Worm (Caenorhabditis elegans) whole organism, young adult: ENCODE data around the gene prp-18.

Experiments used
- B0261.1 ChIP-seq: sonication (generic microtip); optimal IDR thresholded peaks from 2 replicates; lab custom pipeline; 2016; ENCODE audit warnings: mild to moderate bottlenecking, missing genetic modification characterization, moderate library complexity, missing compliant biosample characterization
- D2030.7 ChIP-seq: fragments of 200-800 bp; sonication (Bioruptor generic); IDR thresholded peaks from 2 replicates; pipeline ENCODE4 v1.3.6; 2022; ENCODE audit warnings: missing genetic modification reagents, missing genetic modification characterization, missing compliant biosample characterization
- F22D6.2 ChIP-seq: sonication (generic microtip); optimal IDR thresholded peaks from 2 replicates; lab custom pipeline; 2016; ENCODE audit warnings: mild to moderate bottlenecking, missing genetic modification characterization, missing compliant biosample characterization
- F23B12.7 ChIP-seq: sonication (generic microtip); optimal IDR thresholded peaks from 2 replicates; lab custom pipeline; 2017; ENCODE audit warnings: missing genetic modification characterization, mild to moderate bottlenecking, missing compliant biosample characterization, antibody characterized with exemption, moderate library complexity; ENCODE audit not compliant: insufficient read depth
- F33H1.4 ChIP-seq: fragments of 200-800 bp; sonication (Bioruptor generic); IDR thresholded peaks from 2 replicates; pipeline ENCODE4 v1.3.6; 2022; ENCODE audit warnings: missing genetic modification reagents, missing genetic modification characterization, missing compliant biosample characterization
- F49E8.2 ChIP-seq: sonication (generic microtip); optimal IDR thresholded peaks from 3 replicates; lab custom pipeline; 2017; ENCODE audit warnings: missing genetic modification characterization, mild to moderate bottlenecking, missing compliant biosample characterization, antibody characterized with exemption, moderate library complexity; ENCODE audit not compliant: insufficient read depth
- T26A5.8 ChIP-seq: sonication (generic microtip); optimal IDR thresholded peaks from 2 replicates; lab custom pipeline; 2016; ENCODE audit warnings: missing genetic modification characterization, missing compliant biosample characterization
- Y53F4B.3 ChIP-seq: fragments of 200-800 bp; sonication (Bioruptor generic); IDR thresholded peaks from 2 replicates; pipeline ENCODE4 v1.3.6; 2022; ENCODE audit warnings: missing genetic modification reagents, missing genetic modification characterization, missing compliant biosample characterization
- Y53G8AR.9 ChIP-seq: fragments of 200-800 bp; sonication (Bioruptor generic); conservative IDR thresholded peaks from 2 replicates; pipeline ENCODE4 v1.3.6; 2022; ENCODE audit warnings: missing genetic modification reagents, missing genetic modification characterization, missing compliant biosample characterization
- Y67H2A.10 ChIP-seq: fragments of 200-800 bp; sonication (Bioruptor generic); conservative IDR thresholded peaks from 2 replicates; pipeline ENCODE4 v1.3.6; 2022; ENCODE audit warnings: missing genetic modification reagents, missing genetic modification characterization, missing compliant biosample characterization
- Y95B8A.8 ChIP-seq: fragments of 200-800 bp; sonication (Bioruptor generic); IDR thresholded peaks from 2 replicates; pipeline ENCODE4 v1.3.6; 2022; ENCODE audit warnings: missing genetic modification reagents, missing genetic modification characterization, missing compliant biosample characterization
- ama-1 ChIP-seq, 3 experiments: fragments of 150-350 bp in 1 of 3; sonication (generic microtip) in 2 of 3; optimal IDR thresholded peaks; 2 replicates each; lab custom pipeline; 2014 to 2018; ENCODE audit warnings: missing biosample characterization in 2 of 3, missing genetic modification characterization in 2 of 3, missing genetic modification reagents in 2 of 3
- aptf-3 ChIP-seq: fragments of 200-800 bp; sonication (Bioruptor generic); IDR thresholded peaks from 2 replicates; pipeline ENCODE4 v1.3.6; 2022; ENCODE audit warnings: missing genetic modification characterization, missing compliant biosample characterization
- attf-5 ChIP-seq: fragments of 200-800 bp; sonication (Bioruptor generic); optimal IDR thresholded peaks from 2 replicates; lab custom pipeline; 2018; ENCODE audit warnings: mild to moderate bottlenecking, missing genetic modification characterization, missing compliant biosample characterization
- ceh-58 ChIP-seq: fragments of 200-800 bp; sonication (Bioruptor generic); IDR thresholded peaks from 2 replicates; pipeline ENCODE4 v1.3.6; 2022; ENCODE audit warnings: missing genetic modification characterization, missing compliant biosample characterization
- ceh-91 ChIP-seq: fragments of 200-800 bp; sonication (Bioruptor generic); IDR thresholded peaks from 2 replicates; pipeline ENCODE4 v1.3.6; 2022; ENCODE audit warnings: missing genetic modification reagents, missing genetic modification characterization, missing compliant biosample characterization
- dox-1 ChIP-seq: fragments of 200-800 bp; sonication (Bioruptor generic); IDR thresholded peaks from 2 replicates; pipeline ENCODE4 v1.3.6; 2022; ENCODE audit warnings: missing genetic modification reagents, missing genetic modification characterization, missing compliant biosample characterization
- dpl-1 ChIP-seq: fragments of 150-350 bp; optimal IDR thresholded peaks from 2 replicates; lab custom pipeline; 2014; ENCODE audit warnings: missing biosample characterization, missing genetic modification reagents, missing genetic modification characterization
- egl-18 ChIP-seq: fragments of 200-800 bp; sonication (Bioruptor generic); IDR thresholded peaks from 2 replicates; pipeline ENCODE4 v1.3.6; 2022; ENCODE audit warnings: missing genetic modification reagents, missing genetic modification characterization, missing compliant biosample characterization
- egrh-3 ChIP-seq: fragments of 200-800 bp; sonication (Bioruptor generic); IDR thresholded peaks from 2 replicates; pipeline ENCODE4 v1.3.6; 2022; ENCODE audit warnings: missing genetic modification reagents, missing genetic modification characterization, missing compliant biosample characterization
- gei-17 ChIP-seq: fragments of 200-800 bp; sonication (Bioruptor generic); optimal IDR thresholded peaks from 2 replicates; lab custom pipeline; 2018; ENCODE audit warnings: mild to moderate bottlenecking, missing genetic modification characterization, missing compliant biosample characterization
- him-1 ChIP-seq: sonication (generic microtip); optimal IDR thresholded peaks from 2 replicates; lab custom pipeline; 2016; ENCODE audit warnings: missing genotype, missing genetic modification reagents, missing genetic modification characterization, missing compliant biosample characterization
- hmg-1.2 ChIP-seq: fragments of 200-800 bp; sonication (Bioruptor generic); IDR thresholded peaks from 2 replicates; pipeline ENCODE4 v1.3.6; 2022; ENCODE audit warnings: missing genetic modification reagents, missing genetic modification characterization, missing compliant biosample characterization
- hsf-1 ChIP-seq: fragments of 200-800 bp; sonication (Bioruptor generic); IDR thresholded peaks from 2 replicates; pipeline ENCODE4 v1.3.6; 2022; ENCODE audit warnings: missing genetic modification reagents, missing genetic modification characterization, missing compliant biosample characterization
- lag-1 ChIP-seq: fragments of 200-800 bp; sonication (Bioruptor generic); IDR thresholded peaks from 2 replicates; pipeline ENCODE4 v1.3.6; 2022; ENCODE audit warnings: missing genetic modification reagents, missing genetic modification characterization, missing compliant biosample characterization
- let-526 ChIP-seq: fragments of 200-800 bp; sonication (Bioruptor generic); IDR thresholded peaks from 2 replicates; pipeline ENCODE4 v1.3.6; 2022; ENCODE audit warnings: missing genetic modification reagents, missing genetic modification characterization, missing compliant biosample characterization
- let-607 ChIP-seq, 2 experiments: fragments of 200-800 bp in 1 of 2; sonication (Bioruptor generic) in 1 of 2; sonication (generic microtip) in 1 of 2; optimal IDR thresholded peaks; 2 replicates each; lab custom pipeline; 2016 to 2018; ENCODE audit warnings: mild to moderate bottlenecking in 2 of 2, missing compliant biosample characterization in 2 of 2, missing genetic modification characterization in 2 of 2, moderate library complexity in 2 of 2, missing genotype in 1 of 2
- lsl-1 ChIP-seq: fragments of 200-800 bp; sonication (Bioruptor generic); optimal IDR thresholded peaks from 2 replicates; lab custom pipeline; 2018; ENCODE audit warnings: mild to moderate bottlenecking, missing genetic modification characterization, moderate library complexity, missing compliant biosample characterization
- lsy-27 ChIP-seq: sonication (generic microtip); optimal IDR thresholded peaks from 2 replicates; lab custom pipeline; 2017; ENCODE audit warnings: missing genetic modification characterization, mild to moderate bottlenecking, missing compliant biosample characterization, antibody characterized with exemption, missing genotype, borderline replicate concordance; ENCODE audit not compliant: insufficient read depth
- madf-6 ChIP-seq: fragments of 200-800 bp; sonication (Bioruptor generic); IDR thresholded peaks from 2 replicates; pipeline ENCODE4 v1.3.6; 2022; ENCODE audit warnings: missing genetic modification reagents, missing genetic modification characterization, missing compliant biosample characterization
- madf-8 ChIP-seq: fragments of 200-800 bp; sonication (Bioruptor generic); conservative IDR thresholded peaks from 2 replicates; pipeline ENCODE4 v1.3.6; 2022; ENCODE audit warnings: missing genetic modification reagents, missing genetic modification characterization, missing compliant biosample characterization
- mcd-1 ChIP-seq: fragments of 200-800 bp; sonication (Bioruptor generic); IDR thresholded peaks from 2 replicates; pipeline ENCODE4 v1.3.6; 2022; ENCODE audit warnings: missing genetic modification reagents, missing genetic modification characterization, missing compliant biosample characterization
- mel-28 ChIP-seq: sonication (generic microtip); optimal IDR thresholded peaks from 2 replicates; lab custom pipeline; 2016; ENCODE audit warnings: borderline replicate concordance, mild to moderate bottlenecking, missing genetic modification characterization, missing compliant biosample characterization
- mxl-1 ChIP-seq: sonication (generic microtip); optimal IDR thresholded peaks from 2 replicates; lab custom pipeline; 2016; ENCODE audit warnings: missing genetic modification characterization, missing compliant biosample characterization
- nfya-2 ChIP-seq: fragments of 200-800 bp; sonication (Bioruptor generic); IDR thresholded peaks from 2 replicates; pipeline ENCODE4 v1.3.6; 2022; ENCODE audit warnings: missing genetic modification reagents, missing genetic modification characterization, missing compliant biosample characterization
- nhr-120 ChIP-seq: fragments of 200-800 bp; sonication (Bioruptor generic); IDR thresholded peaks from 2 replicates; pipeline ENCODE4 v1.3.6; 2022; ENCODE audit warnings: missing genetic modification characterization, missing compliant biosample characterization
- nhr-80 ChIP-seq: sonication (generic microtip); optimal IDR thresholded peaks from 2 replicates; lab custom pipeline; 2016; ENCODE audit warnings: missing genetic modification characterization, missing compliant biosample characterization
- rcor-1 ChIP-seq: fragments of 200-800 bp; sonication (Bioruptor generic); IDR thresholded peaks from 2 replicates; pipeline ENCODE4 v1.3.6; 2022; ENCODE audit warnings: missing genetic modification reagents, missing genetic modification characterization, missing compliant biosample characterization
- repo-1 ChIP-seq: sonication (generic microtip); optimal IDR thresholded peaks from 2 replicates; lab custom pipeline; 2017; ENCODE audit warnings: mild to moderate bottlenecking, missing genetic modification characterization, missing compliant biosample characterization
- sea-2 ChIP-seq: fragments of 200-800 bp; sonication (Bioruptor generic); IDR thresholded peaks from 2 replicates; pipeline ENCODE4 v1.3.6; 2022; ENCODE audit warnings: missing genetic modification characterization, missing compliant biosample characterization
- snpc-1.3 ChIP-seq: sonication (generic microtip); optimal IDR thresholded peaks from 2 replicates; lab custom pipeline; 2017; ENCODE audit warnings: missing genetic modification characterization, mild to moderate bottlenecking, missing compliant biosample characterization, antibody characterized with exemption, moderate library complexity, missing genotype, missing genetic modification reagents; ENCODE audit not compliant: insufficient read depth
- snpc-3.4 ChIP-seq: sonication (generic microtip); optimal IDR thresholded peaks from 2 replicates; lab custom pipeline; 2017; ENCODE audit warnings: missing genetic modification characterization, mild to moderate bottlenecking, missing compliant biosample characterization, antibody characterized with exemption, moderate library complexity, missing genotype, missing genetic modification reagents
- snpc-4 ChIP-seq, 5 experiments: fragments of 150-350 bp in 1 of 5; sonication (generic microtip) in 4 of 5; optimal IDR thresholded peaks; 2 replicates each; lab custom pipeline; 2014 to 2018; ENCODE audit warnings: missing genetic modification characterization in 5 of 5, missing biosample characterization in 3 of 5, antibody characterized with exemption in 2 of 5, mild to moderate bottlenecking in 2 of 5, missing compliant biosample characterization in 2 of 5, missing genotype in 2 of 5, moderate library complexity in 2 of 5, missing genetic modification reagents in 1 of 5
- sptf-2 ChIP-seq: fragments of 200-800 bp; sonication (Bioruptor generic); optimal IDR thresholded peaks from 2 replicates; lab custom pipeline; 2018; ENCODE audit warnings: mild to moderate bottlenecking, missing genetic modification characterization, missing compliant biosample characterization
- unc-130 ChIP-seq: sonication (generic microtip); optimal IDR thresholded peaks from 2 replicates; lab custom pipeline; 2016; ENCODE audit warnings: missing genetic modification reagents, missing genetic modification characterization, missing compliant biosample characterization
- xnd-1 ChIP-seq: sonication (generic microtip); optimal IDR thresholded peaks from 2 replicates; lab custom pipeline; 2016; ENCODE audit warnings: missing genotype, missing genetic modification reagents, missing genetic modification characterization, missing compliant biosample characterization

prp-18 gene

ce11 chrIV:9884257-9884656 is at the start of gene prp-18, which contains the start of gene mccc-1:
TSS of gene prp-18 (minus strand) at chrIV:9884383.
TSS of gene mccc-1 (plus strand) at chrIV:9884570.
- TF ChIP-seq gei-17 (GFP tag; lab: Kevin White, UChicago) (no peak), snpc-1.3 (tag; lab: Kevin White, UChicago) (peak; percentile 16), F49E8.2 (tag; lab: Kevin White, UChicago) (peak; percentile 12), repo-1 (tag; lab: Kevin White, UChicago) (no peak), mxl-1 (no peak), egrh-3 (GFP tag; lab: Robert Waterston, UW) (no peak), xnd-1 (tag; lab: Kevin White, UChicago) (no peak), hsf-1 (no peak), sptf-2 (GFP tag; lab: Kevin White, UChicago) (no peak), B0261.1 (tag; lab: Kevin White, UChicago) (no peak), ceh-58 (GFP tag; lab: Robert Waterston, UW) (no peak), Y53F4B.3 (GFP tag; lab: Robert Waterston, UW) (no peak), ceh-91 (GFP tag; lab: Robert Waterston, UW) (no peak), D2030.7 (no peak; the same call in 1 of the 2 replicates), Y95B8A.8 (no peak), hmg-1.2 (GFP tag; lab: Robert Waterston, UW) (peak; percentile 77; the same call in 1 of the 2 replicates), lag-1 (GFP tag; lab: Robert Waterston, UW) (no peak), him-1 (tag; lab: Kevin White, UChicago) (peak; percentile 23), Y67H2A.10 (GFP tag; lab: Robert Waterston, UW) (no peak), ama-1 (optimal IDR thresholded peaks at IDR 0.05; lab: Kevin White, UChicago) (no peak), ama-1 (GFP tag; optimal IDR thresholded peaks at IDR 0.05; lab: Kevin White, UChicago) (no peak), egl-18 (GFP tag; lab: Robert Waterston, UW) (no peak), let-607 (tag; optimal IDR thresholded peaks at IDR 0.05; lab: Kevin White, UChicago) (no peak), snpc-4 (GFP tag; optimal IDR thresholded peaks at IDR 0.05; lab: Kevin White, UChicago) (no peak), snpc-4 (tag; optimal IDR thresholded peaks at IDR 0.05; lab: Kevin White, UChicago) (peak in 2 of 4 experiments; percentile 35 to 44), dox-1 (GFP tag; lab: Robert Waterston, UW) (peak; percentile 50; the same call in 1 of the 2 replicates), sea-2 (GFP tag; lab: Robert Waterston, UW) (no peak), attf-5 (GFP tag; lab: Kevin White, UChicago) (peak; percentile 25), lsl-1 (peak; percentile 40), F33H1.4 (peak; percentile 47; the same call in 1 of the 2 replicates), nhr-120 (GFP tag; lab: Robert Waterston, UW) (no peak), mcd-1 (GFP tag; lab: Robert Waterston, UW) (peak; percentile 89), nfya-2 (no peak), madf-6 (GFP tag; lab: Robert Waterston, UW) (peak; percentile 23; the same call in 1 of the 2 replicates), madf-8 (GFP tag; lab: Robert Waterston, UW) (no peak), unc-130 (GFP tag; lab: Kevin White, UChicago) (peak; percentile 2), rcor-1 (GFP tag; lab: Robert Waterston, UW) (peak; percentile 37; the same call in 1 of the 2 replicates), lsy-27 (tag; lab: Kevin White, UChicago) (no peak), aptf-3 (GFP tag; lab: Robert Waterston, UW) (no peak), T26A5.8 (tag; lab: Kevin White, UChicago) (no peak), nhr-80 (tag; lab: Kevin White, UChicago) (peak; percentile 33), F22D6.2 (tag; lab: Kevin White, UChicago) (no peak), snpc-3.4 (tag; lab: Kevin White, UChicago) (peak; percentile 8), mel-28 (tag; lab: Kevin White, UChicago) (no peak), dpl-1 (GFP tag; lab: Kevin White, UChicago) (peak; percentile 20), F23B12.7 (tag; lab: Kevin White, UChicago) (peak; percentile 63), let-526 (GFP tag; lab: Robert Waterston, UW) (no peak), Y53G8AR.9 (GFP tag; lab: Robert Waterston, UW) (no peak)
